Worm (Caenorhabditis elegans) whole organism, L3 larva: ENCODE results near the gene sphk-1.

ENCODE experiments used
- aly-2 ChIP-seq: fragments of 150-350 bp; optimal IDR thresholded peaks from 2 replicates; lab custom pipeline; 2014; ENCODE audit warnings: missing biosample characterization, missing genetic modification characterization
- ceh-82 ChIP-seq: fragments of 150-350 bp; optimal IDR thresholded peaks from 2 replicates; lab custom pipeline; 2014; ENCODE audit warnings: missing biosample characterization, missing genetic modification characterization
- egl-27 ChIP-seq: sonication (generic microtip); optimal IDR thresholded peaks from 4 replicates; lab custom pipeline; 2017; ENCODE audit warnings: missing biosample characterization, missing genetic modification reagents, missing genetic modification characterization
- fkh-2 ChIP-seq: fragments of 150-350 bp; optimal IDR thresholded peaks from 2 replicates; lab custom pipeline; 2014; ENCODE audit warnings: missing biosample characterization, missing genetic modification reagents, missing genetic modification characterization
- nhr-237 ChIP-seq: fragments of 150-350 bp; optimal IDR thresholded peaks from 2 replicates; lab custom pipeline; 2014; ENCODE audit warnings: missing biosample characterization, missing genetic modification characterization
- nhr-77 ChIP-seq: fragments of 150-350 bp; optimal IDR thresholded peaks from 2 replicates; lab custom pipeline; 2014; ENCODE audit warnings: missing biosample characterization, missing genetic modification characterization
- pha-4 ChIP-seq: fragments of 150-350 bp; optimal IDR thresholded peaks from 2 replicates; lab custom pipeline; 2014; ENCODE audit warnings: missing biosample characterization, missing genetic modification reagents, missing genetic modification characterization
- pqm-1 ChIP-seq: fragments of 150-350 bp; optimal IDR thresholded peaks from 2 replicates; lab custom pipeline; 2017; ENCODE audit warnings: missing biosample characterization, missing genetic modification characterization, inconsistent platforms
- tbx-2 ChIP-seq: sonication (generic microtip); optimal IDR thresholded peaks from 2 replicates; lab custom pipeline; 2016; ENCODE audit warnings: mild to moderate bottlenecking, missing genetic modification characterization, missing compliant biosample characterization
- ztf-11 ChIP-seq: fragments of 150-350 bp; optimal IDR thresholded peaks from 2 replicates; lab custom pipeline; 2014; ENCODE audit warnings: missing biosample characterization, missing genetic modification characterization
- ztf-4 ChIP-seq: fragments of 150-350 bp; optimal IDR thresholded peaks from 2 replicates; lab custom pipeline; 2014; ENCODE audit warnings: missing biosample characterization, missing genetic modification characterization

DNA sequence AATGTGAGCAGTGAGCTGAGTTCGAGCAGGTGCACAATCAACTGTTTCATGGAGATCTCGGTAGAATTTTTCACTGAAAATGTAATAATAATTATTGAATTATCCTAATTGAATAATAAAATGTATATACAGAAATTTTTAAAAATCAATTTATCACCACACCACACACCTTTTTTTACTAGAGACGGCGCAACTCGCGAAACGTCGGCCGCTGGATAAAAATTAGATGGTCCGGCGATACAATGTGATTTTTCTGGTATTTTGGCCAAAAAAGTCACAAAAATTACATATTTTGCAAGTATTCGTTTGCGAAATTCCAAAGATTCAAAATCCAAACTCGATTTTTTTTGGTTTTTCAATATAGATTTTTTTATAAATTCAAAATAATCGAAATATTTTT is 30.6 kb downstream of the sphk-1 start:
- TF ChIP-seq aly-2: no peak
- no peak for TF ChIP-seq fkh-2
- no peak for TF ChIP-seq ztf-4 (tag; lab: Kevin White, UChicago)
- no peak for TF ChIP-seq nhr-77 (tag; lab: Kevin White, UChicago)
- no peak for TF ChIP-seq ceh-82 (tag; lab: Kevin White, UChicago)
- no peak for TF ChIP-seq nhr-237 (tag; lab: Kevin White, UChicago)
- TF ChIP-seq pqm-1 (tag; lab: Kevin White, UChicago): no peak
- TF ChIP-seq tbx-2 (tag; lab: Kevin White, UChicago): no peak
- no peak for TF ChIP-seq ztf-11 (tag; lab: Kevin White, UChicago)
- no peak for TF ChIP-seq egl-27 (tag; lab: Kevin White, UChicago)
- no peak for TF ChIP-seq pha-4 (tag; lab: Kevin White, UChicago)
